Fruit fly (Drosophila melanogaster): ENCODE results near the gene KrT95D.

KrT95D gene

dm6 chr3R:24037538-24038265 is 6.1 kb upstream of the KrT95D start, which contains the start of gene spas (continued):
- TF ChIP-seq CG7786 (GFP tag; optimal IDR thresholded peaks at IDR 0.05) (peak; percentile 78), salm (tag; optimal IDR thresholded peaks at IDR 0.05) (no peak), CG5953 (GFP tag; IDR thresholded peaks at IDR 0.05) (peak; percentile 45; the same call in 1 of the 2 replicates), Ssrp (tag; optimal IDR thresholded peaks at IDR 0.05) (peak; percentile 57), nom (GFP tag; optimal IDR thresholded peaks at IDR 0.05) (no peak), pfk (GFP tag; optimal IDR thresholded peaks at IDR 0.05) (no peak), gcm (GFP tag; optimal IDR thresholded peaks at IDR 0.05) (peak; percentile 29), NFAT (GFP tag; IDR thresholded peaks at IDR 0.05) (peak; percentile 80), CG17612 (GFP tag; IDR thresholded peaks at IDR 0.05) (no peak), tll (GFP tag; optimal IDR thresholded peaks at IDR 0.05) (peak; percentile 40 to 92), lilli (GFP tag; optimal IDR thresholded peaks at IDR 0.05) (peak; percentile 74), CG10274 (GFP tag; optimal IDR thresholded peaks at IDR 0.05) (no peak), CG8765 (GFP tag; IDR thresholded peaks at IDR 0.05) (peak; percentile 85), chinmo (GFP tag; IDR thresholded peaks at IDR 0.05; ENCODE audit: partially characterized antibody) (0 out of 4 replicates have a peak, but pooled peaks have one; percentile 68), dysf (GFP tag; IDR thresholded peaks at IDR 0.05) (peak; percentile 74), odd (GFP tag; optimal IDR thresholded peaks at IDR 0.05) (no peak), nerfin-2 (GFP tag; IDR thresholded peaks at IDR 0.05; ENCODE audit: partially characterized antibody) (peak; percentile 58; the same call in 1 of the 2 replicates), pzg (GFP tag; optimal IDR thresholded peaks at IDR 0.05) (peak; percentile 68), ind (GFP tag; optimal IDR thresholded peaks at IDR 0.05) (peak; percentile 75), tna (GFP tag; IDR thresholded peaks at IDR 0.05; ENCODE audit: partially characterized antibody) (peak; percentile 79; the same call in 1 of the 2 replicates), CG3995 (GFP tag; optimal IDR thresholded peaks at IDR 0.05) (peak; percentile 31), Blimp-1 (GFP tag; optimal IDR thresholded peaks at IDR 0.05) (no peak), NfI (GFP tag; optimal IDR thresholded peaks at IDR 0.05) (peak; percentile 69), CG16815 (GFP tag; optimal IDR thresholded peaks at IDR 0.05) (peak; percentile 81), CG15479 (GFP tag; optimal IDR thresholded peaks at IDR 0.05) (no peak), Rfx (GFP tag; IDR thresholded peaks at IDR 0.05) (peak; percentile 83), Dek (tag; optimal IDR thresholded peaks at IDR 0.05) (peak; percentile 40), CG15514 (GFP tag; optimal IDR thresholded peaks at IDR 0.05) (peak; percentile 49), Dref (GFP tag; IDR thresholded peaks at IDR 0.05) (peak; percentile 60), CG18011 (GFP tag; optimal IDR thresholded peaks at IDR 0.05) (peak; percentile 25), CG14050 (GFP tag; IDR thresholded peaks at IDR 0.05) (peak; percentile 40; the same call in 2 of the 3 replicates), dati (GFP tag; IDR thresholded peaks at IDR 0.05) (peak; percentile 23; the same call in 1 of the 2 replicates), CG18599 (GFP tag; optimal IDR thresholded peaks at IDR 0.05) (peak; percentile 44), Six4 (GFP tag; optimal IDR thresholded peaks at IDR 0.05) (peak; percentile 49), CG4820 (GFP tag; optimal IDR thresholded peaks at IDR 0.05) (peak; percentile 58), Bteb2 (GFP tag; optimal IDR thresholded peaks at IDR 0.05) (peak; percentile 20), CG11695 (GFP tag; IDR thresholded peaks at IDR 0.05) (0 out of 3 replicates have a peak, but pooled peaks have one; percentile 18), CG1832 (GFP tag; optimal IDR thresholded peaks at IDR 0.05) (no peak), sisA (GFP tag; IDR thresholded peaks at IDR 0.05) (peak; percentile 87), MESR4 (GFP tag; optimal IDR thresholded peaks at IDR 0.05) (peak; percentile 83), CG8924 (tag; optimal IDR thresholded peaks at IDR 0.05) (peak; percentile 46), seq (GFP tag; IDR thresholded peaks at IDR 0.05) (no peak), CG6654 (GFP tag; optimal IDR thresholded peaks at IDR 0.05) (no peak), onecut (GFP tag; IDR thresholded peaks at IDR 0.05) (peak; percentile 26; the same call in 1 of the 2 replicates), Taf1 (GFP tag; IDR thresholded peaks at IDR 0.05) (peak; percentile 44; the same call in 1 of the 2 replicates), CG32532 (GFP tag; IDR thresholded peaks at IDR 0.05) (peak; percentile 76), PHDP (tag; optimal IDR thresholded peaks at IDR 0.05) (peak; percentile 46), CG12236 (GFP tag; optimal IDR thresholded peaks at IDR 0.05) (no peak)

All from whole organism, embryonic.